Fruit fly (Drosophila melanogaster): Measurements from ENCODE around the gene CG34382.

- TF ChIP-seq ss (GFP tag; optimal IDR thresholded peaks at IDR 0.05) (no peak), Smox (GFP tag; optimal IDR thresholded peaks at IDR 0.05) (no peak), svp (GFP tag) (no peak), Blimp-1 (GFP tag; optimal IDR thresholded peaks at IDR 0.05) (no peak), eg (GFP tag; IDR thresholded peaks at IDR 0.05) (no peak), CG16779 (tag; optimal IDR thresholded peaks at IDR 0.05) (no peak), CG31627 (GFP tag; optimal IDR thresholded peaks at IDR 0.05) (no peak)
Measured at dm6 chr3L:9842043-9842442, 36.7 kb upstream of the CG34382 start.

All from whole organism, prepupa.